Fruit fly (Drosophila melanogaster) whole organism, embryonic: Measurements from ENCODE around the gene numb.

Source experiments
- Ada2b ChIP-seq: fragments of 200-800 bp; sonication (Bioruptor generic); IDR thresholded peaks from 2 replicates; pipeline ENCODE4 v1.3.6; 2022; ENCODE audit warnings: missing biosample characterization, missing genetic modification characterization
- Antp ChIP-seq: fragments of 200-800 bp; sonication (Bioruptor generic); optimal IDR thresholded peaks from 3 replicates; lab custom pipeline; 2016; ENCODE audit warnings: missing biosample characterization, missing genetic modification characterization
- C15 ChIP-seq: fragments of 200-800 bp; sonication (Bioruptor generic); IDR thresholded peaks from 3 replicates; pipeline ENCODE4 v1.3.6; 2022; ENCODE audit warnings: missing biosample characterization, missing genetic modification characterization
- CG10147 ChIP-seq: fragments of 200-800 bp; sonication (Bioruptor generic); optimal IDR thresholded peaks from 2 replicates; lab custom pipeline; 2019; ENCODE audit warnings: missing biosample characterization, mild to moderate bottlenecking, missing genetic modification characterization, moderate library complexity
- CG10366 ChIP-seq: fragments of 200-800 bp; sonication (Bioruptor generic); IDR thresholded peaks from 2 replicates; pipeline ENCODE4 v1.3.6; 2022; ENCODE audit warnings: missing biosample characterization, missing genetic modification characterization
- CG10543 ChIP-seq: fragments of 200-800 bp; sonication (Bioruptor generic); optimal IDR thresholded peaks from 3 replicates; lab custom pipeline; 2017; ENCODE audit warnings: missing biosample characterization, mild to moderate bottlenecking, missing genetic modification characterization, moderate library complexity
- CG10565 ChIP-seq: fragments of 200-800 bp; sonication (Bioruptor generic); optimal IDR thresholded peaks from 3 replicates; lab custom pipeline; 2016; ENCODE audit warnings: missing biosample characterization, mild to moderate bottlenecking, missing genetic modification characterization
- CG11247 ChIP-seq: fragments of 200-800 bp; sonication (Bioruptor generic); IDR thresholded peaks from 2 replicates; pipeline ENCODE4 v1.3.6; 2022; ENCODE audit warnings: missing biosample characterization, missing genetic modification characterization
- CG11398 ChIP-seq: fragments of 200-800 bp; sonication (Bioruptor generic); optimal IDR thresholded peaks from 2 replicates; lab custom pipeline; 2016; ENCODE audit warnings: missing biosample characterization, missing genetic modification characterization
- CG13123 ChIP-seq: fragments of 200-800 bp; sonication (Bioruptor generic); optimal IDR thresholded peaks from 2 replicates; lab custom pipeline; 2016; ENCODE audit warnings: missing biosample characterization, missing genetic modification characterization
- CG13624 ChIP-seq: fragments of 200-800 bp; sonication (Bioruptor generic); optimal IDR thresholded peaks from 2 replicates; lab custom pipeline; 2016; ENCODE audit warnings: missing biosample characterization, missing genetic modification characterization
- CG14014 ChIP-seq: fragments of 200-800 bp; sonication (Bioruptor generic); IDR thresholded peaks from 2 replicates; pipeline ENCODE4 v1.3.6; 2022; ENCODE audit warnings: missing biosample characterization, missing genetic modification characterization
- CG14860 ChIP-seq: fragments of 200-800 bp; sonication (Bioruptor generic); IDR thresholded peaks from 3 replicates; pipeline ENCODE4 v1.3.6; 2022; ENCODE audit warnings: missing biosample characterization, missing genetic modification characterization; ENCODE audit not compliant: partially characterized antibody
- CG15601 ChIP-seq: fragments of 200-800 bp; sonication (Bioruptor generic); optimal IDR thresholded peaks from 3 replicates; lab custom pipeline; 2019; ENCODE audit warnings: missing biosample characterization, mild to moderate bottlenecking, missing genetic modification characterization, moderate library complexity
- CG17359 ChIP-seq: fragments of 200-800 bp; sonication (Bioruptor generic); optimal IDR thresholded peaks from 3 replicates; lab custom pipeline; 2018; ENCODE audit warnings: missing biosample characterization, mild to moderate bottlenecking, missing genetic modification characterization, moderate library complexity
- CG1832 ChIP-seq: fragments of 200-800 bp; sonication (Bioruptor generic); optimal IDR thresholded peaks from 2 replicates; lab custom pipeline; 2017; ENCODE audit warnings: missing biosample characterization, mild to moderate bottlenecking, missing genetic modification characterization, inconsistent platforms
- CG18476 ChIP-seq: fragments of 200-800 bp; sonication (Bioruptor generic); optimal IDR thresholded peaks from 2 replicates; lab custom pipeline; 2016; ENCODE audit warnings: missing biosample characterization, mild to moderate bottlenecking, missing genetic modification characterization
- CG2889 ChIP-seq: fragments of 200-800 bp; sonication (Bioruptor generic); IDR thresholded peaks from 3 replicates; pipeline ENCODE4 v1.3.6; 2022; ENCODE audit warnings: missing biosample characterization, missing genetic modification characterization
- CG33213 ChIP-seq: fragments of 200-800 bp; sonication (Bioruptor generic); optimal IDR thresholded peaks from 3 replicates; lab custom pipeline; 2016; ENCODE audit warnings: missing biosample characterization, missing genetic modification characterization
- CG5953 ChIP-seq: fragments of 200-800 bp; sonication (Bioruptor generic); IDR thresholded peaks from 2 replicates; pipeline ENCODE4 v1.3.6; 2022; ENCODE audit warnings: missing biosample characterization, missing genetic modification characterization
- CG6689 ChIP-seq: fragments of 200-800 bp; sonication (Bioruptor generic); IDR thresholded peaks from 2 replicates; pipeline ENCODE4 v1.3.6; 2022; ENCODE audit warnings: missing biosample characterization, missing genetic modification characterization
- CG6765 ChIP-seq: fragments of 200-800 bp; sonication (Bioruptor generic); optimal IDR thresholded peaks from 3 replicates; lab custom pipeline; 2017; ENCODE audit warnings: missing biosample characterization, mild to moderate bottlenecking, missing genetic modification characterization
- CG7357 ChIP-seq: fragments of 200-800 bp; sonication (Bioruptor generic); IDR thresholded peaks from 3 replicates; pipeline ENCODE4 v1.3.6; 2022; ENCODE audit warnings: missing biosample characterization, missing genetic modification characterization
- Dll ChIP-seq: fragments of 200-800 bp; sonication (Bioruptor generic); IDR thresholded peaks from 4 replicates; pipeline ENCODE4 v1.3.6; 2022; ENCODE audit warnings: missing biosample characterization, missing genetic modification characterization; ENCODE audit not compliant: partially characterized antibody
- Doc2 ChIP-seq: fragments of 200-800 bp; sonication (Bioruptor generic); IDR thresholded peaks from 2 replicates; pipeline ENCODE4 v1.3.6; 2022; ENCODE audit warnings: missing biosample characterization, missing genetic modification characterization
- Drgx ChIP-seq: fragments of 200-800 bp; sonication (Bioruptor generic); IDR thresholded peaks from 2 replicates; pipeline ENCODE4 v1.3.6; 2022; ENCODE audit warnings: missing biosample characterization, missing genetic modification characterization
- ERR ChIP-seq: fragments of 200-800 bp; sonication (Bioruptor generic); optimal IDR thresholded peaks from 2 replicates; lab custom pipeline; 2016; ENCODE audit warnings: missing biosample characterization, missing genetic modification characterization
- Eip74EF ChIP-seq, 2 experiments: fragments of 200-800 bp in 1 of 2; fragments of >200 bp in 1 of 2; sonication (Bioruptor generic) in 1 of 2; optimal IDR thresholded peaks; 2 replicates each; lab custom pipeline; 2017 to 2019; ENCODE audit warnings: missing biosample characterization in 2 of 2, missing genetic modification characterization in 2 of 2, mild to moderate bottlenecking in 1 of 2, moderate library complexity in 1 of 2
- Hr78 ChIP-seq, 2 experiments: fragments of 200-800 bp in 1 of 2; fragments of >200 bp in 1 of 2; sonication (Bioruptor generic) in 1 of 2; optimal IDR thresholded peaks; 2 replicates each; lab custom pipeline; 2017 to 2019; ENCODE audit warnings: missing biosample characterization in 2 of 2, missing genetic modification characterization in 2 of 2, mild to moderate bottlenecking in 1 of 2, moderate library complexity in 1 of 2
- MBD-R2 ChIP-seq: fragments of 200-800 bp; sonication (Bioruptor generic); IDR thresholded peaks from 2 replicates; pipeline ENCODE4 v1.3.6; 2022; ENCODE audit warnings: missing biosample characterization, missing genetic modification characterization
- Optix ChIP-seq: fragments of 200-800 bp; sonication (Bioruptor generic); IDR thresholded peaks from 3 replicates; pipeline ENCODE4 v1.3.6; 2022; ENCODE audit warnings: missing biosample characterization, missing genetic modification characterization
- Ptx1 ChIP-seq: fragments of 200-800 bp; sonication (Bioruptor generic); IDR thresholded peaks from 2 replicates; pipeline ENCODE4 v1.3.6; 2022; ENCODE audit warnings: missing biosample characterization, missing genetic modification characterization
- Ravus ChIP-seq: fragments of 200-800 bp; sonication (Bioruptor generic); IDR thresholded peaks from 2 replicates; pipeline ENCODE4 v1.3.6; 2022; ENCODE audit warnings: missing biosample characterization, missing genetic modification characterization
- Rfx ChIP-seq: fragments of 200-800 bp; sonication (Bioruptor generic); IDR thresholded peaks from 2 replicates; pipeline ENCODE4 v1.3.6; 2022; ENCODE audit warnings: missing biosample characterization, missing genetic modification characterization
- Trl ChIP-seq, 3 experiments: fragments of >200 bp in 2 of 3; fragments of 200-800 bp in 1 of 3; sonication (Bioruptor generic) in 1 of 3; optimal IDR thresholded peaks; 2 replicates in 1 of 3; 3 replicates in 2 of 3; lab custom pipeline; 2016 to 2017; ENCODE audit warnings: missing biosample characterization in 1 of 3, missing genetic modification characterization in 1 of 3
- al ChIP-seq: fragments of 200-800 bp; sonication (Bioruptor generic); IDR thresholded peaks from 2 replicates; pipeline ENCODE4 v1.3.6; 2022; ENCODE audit warnings: missing biosample characterization, missing genetic modification characterization
- ci ChIP-seq: fragments of 200-800 bp; sonication (Bioruptor generic); IDR thresholded peaks from 3 replicates; pipeline ENCODE4 v1.3.6; 2022; ENCODE audit warnings: missing biosample characterization, missing genetic modification characterization
- danr ChIP-seq: fragments of 200-800 bp; sonication (Bioruptor generic); IDR thresholded peaks from 2 replicates; pipeline ENCODE4 v1.3.6; 2022; ENCODE audit warnings: missing biosample characterization, missing genetic modification characterization
- dpn ChIP-seq, 2 experiments: fragments of 200-800 bp; sonication (Bioruptor generic); optimal IDR thresholded peaks; 3 replicates each; lab custom pipeline; 2016; ENCODE audit warnings: missing biosample characterization in 2 of 2, missing genetic modification characterization in 2 of 2
- dysf ChIP-seq: fragments of 200-800 bp; sonication (Bioruptor generic); IDR thresholded peaks from 3 replicates; pipeline ENCODE4 v1.3.6; 2022; ENCODE audit warnings: missing biosample characterization, missing genetic modification characterization
- gce ChIP-seq: fragments of 200-800 bp; sonication (Bioruptor generic); IDR thresholded peaks from 3 replicates; pipeline ENCODE4 v1.3.6; 2022; ENCODE audit warnings: missing biosample characterization, missing genetic modification characterization
- gro ChIP-seq: fragments of 200-800 bp; sonication (Bioruptor generic); optimal IDR thresholded peaks from 2 replicates; lab custom pipeline; 2016; ENCODE audit warnings: missing biosample characterization, missing genetic modification characterization
- lbe ChIP-seq: fragments of 200-800 bp; sonication (Bioruptor generic); optimal IDR thresholded peaks from 2 replicates; lab custom pipeline; 2016; ENCODE audit warnings: missing biosample characterization, mild to moderate bottlenecking, missing genetic modification characterization
- lov ChIP-seq, 2 experiments: fragments of 200-800 bp in 1 of 2; fragments of >200 bp in 1 of 2; sonication (Bioruptor generic) in 1 of 2; IDR thresholded peaks in 1 of 2; optimal IDR thresholded peaks in 1 of 2; 2 replicates in 1 of 2; 3 replicates in 1 of 2; pipeline versions ENCODE4 v1.3.6 to Lab custom; 2017 to 2022; ENCODE audit warnings: missing biosample characterization in 1 of 2, missing genetic modification characterization in 1 of 2
- phol ChIP-seq: fragments of 200-800 bp; sonication (Bioruptor generic); optimal IDR thresholded peaks from 3 replicates; lab custom pipeline; 2018; ENCODE audit warnings: missing biosample characterization, mild to moderate bottlenecking, missing genetic modification characterization, moderate library complexity
- slbo ChIP-seq: fragments of 200-800 bp; sonication (Bioruptor generic); IDR thresholded peaks from 2 replicates; pipeline ENCODE4 v1.3.6; 2022; ENCODE audit warnings: missing biosample characterization, missing genetic modification characterization
- so ChIP-seq: fragments of 200-800 bp; sonication (Bioruptor generic); IDR thresholded peaks from 3 replicates; pipeline ENCODE4 v1.3.6; 2022; ENCODE audit warnings: missing biosample characterization, missing genetic modification characterization
- sug ChIP-seq: fragments of 200-800 bp; optimal IDR thresholded peaks from 2 replicates; lab custom pipeline; 2019; ENCODE audit warnings: missing biosample characterization, mild to moderate bottlenecking, missing genetic modification characterization, moderate library complexity
- vnd ChIP-seq: fragments of 200-800 bp; sonication (Bioruptor generic); IDR thresholded peaks from 3 replicates; pipeline ENCODE4 v1.3.6; 2022; ENCODE audit warnings: missing biosample characterization, missing genetic modification characterization; ENCODE audit not compliant: partially characterized antibody
- yki ChIP-seq: fragments of >200 bp; optimal IDR thresholded peaks from 3 replicates; lab custom pipeline; 2018

numb gene

dm6 chr2L:9490788-9491187, 53.5 kb downstream of the numb start (continued):
- peak in 1 of 2 experiments; percentile 30 for TF ChIP-seq Eip74EF (GFP tag; optimal IDR thresholded peaks at IDR 0.05; lab: Kevin White, UChicago)
- peak; percentile 54 for TF ChIP-seq CG10366 (GFP tag; lab: Robert Waterston, UW)
- 0 out of 3 replicates have a peak, but pooled peaks have one; percentile 11 for TF ChIP-seq C15 (GFP tag; lab: Robert Waterston, UW)
- TF ChIP-seq Ptx1 (GFP tag; lab: Robert Waterston, UW) = peak; percentile 40
- no peak for TF ChIP-seq CG11398 (GFP tag; lab: Kevin White, UChicago)
- TF ChIP-seq phol = peak; percentile 68
- TF ChIP-seq Dll (GFP tag; lab: Robert Waterston, UW) = no peak
- peak; percentile 64; the same call in 1 of the 2 replicates for TF ChIP-seq Ada2b (GFP tag; lab: Robert Waterston, UW)
- no peak for TF ChIP-seq CG10565
- TF ChIP-seq CG13123 = no peak
- TF ChIP-seq CG18476 (GFP tag; lab: Kevin White, UChicago) = peak; percentile 1
- TF ChIP-seq CG1832 (GFP tag; lab: Kevin White, UChicago) = no peak
- TF ChIP-seq CG6765 (GFP tag; lab: Kevin White, UChicago) = peak; percentile 87
- TF ChIP-seq CG11247 (GFP tag; lab: Robert Waterston, UW) = peak; percentile 78
- TF ChIP-seq ERR (GFP tag; lab: Kevin White, UChicago) = no peak
- TF ChIP-seq CG13624 (GFP tag; lab: Kevin White, UChicago) = peak; percentile 67
- peak; percentile 62; the same call in 1 of the 2 replicates for TF ChIP-seq MBD-R2 (GFP tag; lab: Robert Waterston, UW)
- TF ChIP-seq CG2889 = no peak
- no peak for TF ChIP-seq Doc2 (GFP tag; lab: Robert Waterston, UW)
- TF ChIP-seq lov (optimal IDR thresholded peaks at IDR 0.05; lab: Kevin White, UChicago) = no peak
- peak; percentile 83; the same call in 2 of the 3 replicates for TF ChIP-seq lov (GFP tag; IDR thresholded peaks at IDR 0.05; lab: Robert Waterston, UW)
- TF ChIP-seq Ravus (GFP tag; lab: Robert Waterston, UW) = no peak
- TF ChIP-seq Optix (GFP tag; lab: Robert Waterston, UW) = no peak
- TF ChIP-seq CG10147 (GFP tag; lab: Kevin White, UChicago) = peak; percentile 67
- TF ChIP-seq Antp (GFP tag; lab: Kevin White, UChicago) = no peak
- TF ChIP-seq sug (tag; lab: Kevin White, UChicago) = peak; percentile 57
- TF ChIP-seq dysf (GFP tag; lab: Robert Waterston, UW) = peak; percentile 55; the same call in 2 of the 3 replicates
- TF ChIP-seq gro (GFP tag; lab: Kevin White, UChicago) = peak; percentile 50
- peak; percentile 73 for TF ChIP-seq CG33213 (GFP tag; lab: Kevin White, UChicago)
- TF ChIP-seq CG5953 (GFP tag; lab: Robert Waterston, UW) = peak; percentile 54
- peak; percentile 66 for TF ChIP-seq lbe (GFP tag; lab: Kevin White, UChicago)
- peak; percentile 10 to 31 for TF ChIP-seq dpn (GFP tag; optimal IDR thresholded peaks at IDR 0.05; lab: Kevin White, UChicago)
- TF ChIP-seq Hr78 (GFP tag; optimal IDR thresholded peaks at IDR 0.05; lab: Kevin White, UChicago) = no peak
- no peak for TF ChIP-seq CG14860 (GFP tag; lab: Robert Waterston, UW)
- no peak for TF ChIP-seq CG10543
- TF ChIP-seq danr (GFP tag; lab: Robert Waterston, UW) = no peak
- TF ChIP-seq gce = peak; percentile 81; the same call in 2 of the 3 replicates
- no peak for TF ChIP-seq CG15601 (tag; lab: Kevin White, UChicago)
- TF ChIP-seq yki (lab: Kevin White, UChicago) = no peak
- TF ChIP-seq vnd (GFP tag; lab: Robert Waterston, UW) = 0 out of 3 replicates have a peak, but pooled peaks have one; percentile 39
- peak; percentile 44 for TF ChIP-seq CG6689 (GFP tag; lab: Robert Waterston, UW)
- TF ChIP-seq ci = peak; percentile 92
- TF ChIP-seq Drgx (GFP tag; lab: Robert Waterston, UW) = peak; percentile 49; the same call in 1 of the 2 replicates
- TF ChIP-seq al (GFP tag; lab: Robert Waterston, UW) = no peak
- no peak for TF ChIP-seq CG7357 (GFP tag; lab: Robert Waterston, UW)
- TF ChIP-seq slbo (GFP tag; lab: Robert Waterston, UW) = peak; percentile 38; the same call in 1 of the 2 replicates
- TF ChIP-seq Rfx (GFP tag; lab: Robert Waterston, UW) = peak; percentile 72
- 0 out of 2 replicates have a peak, but pooled peaks have one; percentile 17 for TF ChIP-seq CG14014 (GFP tag; lab: Robert Waterston, UW)
- TF ChIP-seq so (GFP tag; lab: Robert Waterston, UW) = no peak; the same call in 2 of the 3 replicates
- no peak for TF ChIP-seq Trl (optimal IDR thresholded peaks at IDR 0.05; lab: Kevin White, UChicago)
- TF ChIP-seq Trl (GFP tag; optimal IDR thresholded peaks at IDR 0.05; lab: Kevin White, UChicago) = no peak
- TF ChIP-seq CG17359 (tag; lab: Kevin White, UChicago) = peak; percentile 66
